Worm (Caenorhabditis elegans) whole organism, midembryonic: Measurements from ENCODE around the gene rad-54.L2.

ENCODE experiments used
- T22C8.4 ChIP-seq: fragments of 200-800 bp; sonication (Bioruptor generic); IDR thresholded peaks from 2 replicates; pipeline ENCODE4 v1.3.6; 2022; ENCODE audit warnings: missing genetic modification characterization, missing compliant biosample characterization
- cog-1 ChIP-seq: sonication (generic microtip); optimal IDR thresholded peaks from 2 replicates; lab custom pipeline; 2016; ENCODE audit warnings: missing genetic modification characterization, missing compliant biosample characterization
- flt-1 ChIP-seq: fragments of 200-800 bp; sonication (Bioruptor generic); IDR thresholded peaks from 2 replicates; pipeline ENCODE4 v1.3.6; 2022; ENCODE audit warnings: missing genetic modification characterization, missing compliant biosample characterization
- klf-2 ChIP-seq: fragments of 200-800 bp; sonication (Bioruptor generic); conservative IDR thresholded peaks from 2 replicates; pipeline ENCODE4 v1.3.6; 2022; ENCODE audit warnings: missing genetic modification reagents, missing genetic modification characterization, missing compliant biosample characterization
- med-1 ChIP-seq: sonication (generic microtip); optimal IDR thresholded peaks from 2 replicates; lab custom pipeline; 2017; ENCODE audit warnings: missing genetic modification characterization, mild to moderate bottlenecking, missing compliant biosample characterization, antibody characterized with exemption, missing genetic modification reagents; ENCODE audit not compliant: insufficient read depth
- ref-1 ChIP-seq: fragments of 200-800 bp; sonication (Bioruptor generic); conservative IDR thresholded peaks from 2 replicates; pipeline ENCODE4 v1.3.6; 2022; ENCODE audit warnings: missing genetic modification reagents, missing genetic modification characterization, missing compliant biosample characterization
- tab-1 ChIP-seq: fragments of 200-800 bp; sonication (Bioruptor generic); IDR thresholded peaks from 2 replicates; pipeline ENCODE4 v1.3.6; 2022; ENCODE audit warnings: missing genetic modification characterization, missing compliant biosample characterization
- ztf-23 ChIP-seq: fragments of 200-800 bp; sonication (Bioruptor generic); IDR thresholded peaks from 2 replicates; pipeline ENCODE4 v1.3.6; 2022; ENCODE audit warnings: missing genetic modification reagents, missing genetic modification characterization, missing compliant biosample characterization
- ztf-29 ChIP-seq: fragments of 200-800 bp; sonication (Bioruptor generic); IDR thresholded peaks from 2 replicates; pipeline ENCODE4 v1.3.6; 2022; ENCODE audit warnings: missing genetic modification reagents, missing genetic modification characterization, missing compliant biosample characterization

Gene rad-54.L2

ce11 chrIV:8943430-8943829 lies 49.6 kb downstream of the rad-54.L2 start:
- TF ChIP-seq cog-1 = no peak
- no peak for TF ChIP-seq klf-2
- no peak for TF ChIP-seq tab-1
- no peak for TF ChIP-seq med-1
- no peak for TF ChIP-seq flt-1
- TF ChIP-seq T22C8.4 = no peak
- TF ChIP-seq ref-1 (GFP tag; lab: Robert Waterston, UW) = no peak
- TF ChIP-seq ztf-29 = no peak
- TF ChIP-seq ztf-23 (GFP tag; lab: Robert Waterston, UW) = no peak

ce11 chrIV:8947146-8947545 lies 53.3 kb downstream of the rad-54.L2 start:
- no peak for TF ChIP-seq flt-1
- no peak for TF ChIP-seq cog-1
- no peak for TF ChIP-seq T22C8.4
- TF ChIP-seq ztf-29 = no peak
- TF ChIP-seq ztf-23 (GFP tag; lab: Robert Waterston, UW) = no peak
- no peak for TF ChIP-seq tab-1

DNA sequence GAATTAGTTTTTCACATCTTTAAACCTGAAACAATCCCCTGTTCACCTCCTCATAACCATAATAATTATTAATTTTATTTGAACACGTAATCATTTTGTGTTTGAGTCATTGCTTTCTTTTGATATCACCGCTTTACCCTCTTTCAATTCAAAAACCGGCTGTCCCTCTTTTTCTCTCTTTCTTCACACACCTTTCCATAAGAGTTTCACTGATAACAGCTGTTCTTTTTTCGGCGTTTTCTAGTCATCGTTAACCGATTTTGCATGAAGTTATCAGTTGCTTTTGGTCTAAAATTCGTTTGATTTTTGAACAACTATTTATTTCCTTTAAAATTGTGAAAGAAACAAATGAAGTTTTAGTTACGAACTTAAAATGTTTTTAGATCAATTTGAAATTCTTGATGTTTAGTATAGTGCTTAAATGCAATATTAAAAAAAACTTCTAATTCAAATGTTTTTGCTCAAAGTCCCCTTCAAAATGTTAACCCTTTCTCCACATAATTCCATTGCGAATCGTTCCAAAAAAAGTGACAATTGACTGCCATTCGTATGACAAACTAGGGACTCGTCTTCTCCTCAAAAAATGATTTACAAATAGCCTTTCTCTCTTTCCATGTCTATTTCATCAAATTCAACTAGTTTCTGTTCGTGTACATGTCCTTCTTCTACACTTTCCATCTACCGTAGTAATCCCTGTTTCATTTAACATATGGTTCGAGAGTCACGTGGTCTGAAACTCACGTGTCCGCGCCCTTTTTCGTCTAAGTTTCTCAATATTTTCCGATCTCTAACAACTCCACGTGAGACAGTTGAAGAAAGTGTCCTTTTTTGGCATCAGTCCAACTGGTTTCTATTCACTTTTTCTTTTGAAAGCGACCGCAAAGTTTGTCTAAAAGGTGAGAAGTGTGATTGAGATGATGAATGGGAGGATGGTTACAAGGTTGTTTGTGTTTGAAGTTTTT lies 55.5 kb downstream of the rad-54.L2 start:
- TF ChIP-seq flt-1 = no peak
- TF ChIP-seq ref-1 (GFP tag; lab: Robert Waterston, UW) = no peak
- no peak for TF ChIP-seq ztf-23 (GFP tag; lab: Robert Waterston, UW)
- TF ChIP-seq klf-2 = no peak
